Fruit fly (Drosophila melanogaster): Measurements from ENCODE around the gene CG10068.

DNA sequence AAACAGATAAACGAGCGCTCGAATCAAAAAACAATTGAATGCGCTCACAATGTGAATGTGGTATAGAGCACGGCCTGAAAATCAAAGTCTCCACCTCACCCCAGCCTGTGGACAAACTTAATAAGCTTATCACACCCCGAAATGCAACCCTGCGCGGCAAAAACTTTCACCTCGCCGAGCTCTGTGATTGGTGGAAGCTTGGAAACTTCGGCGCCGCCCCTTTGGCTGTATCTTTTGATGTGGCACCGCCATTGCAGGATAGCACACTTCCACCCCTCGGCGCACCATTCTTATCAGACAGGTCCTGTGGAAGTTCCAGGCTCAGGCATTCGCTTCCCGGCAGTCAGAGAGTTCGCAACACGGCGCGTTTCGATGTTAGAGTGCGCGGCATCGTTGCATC is 8.1 kb upstream of the CG10068 start, which contains the start of gene Fer1:
- TF ChIP-seq h (GFP tag; optimal IDR thresholded peaks at IDR 0.05) (no peak), woc (GFP tag; optimal IDR thresholded peaks at IDR 0.05) (no peak), Myc (optimal IDR thresholded peaks at IDR 0.05) (no peak), usp (GFP tag; optimal IDR thresholded peaks at IDR 0.05) (no peak), GATAd (GFP tag; optimal IDR thresholded peaks at IDR 0.05) (no peak), br (GFP tag; optimal IDR thresholded peaks at IDR 0.05) (no peak), sv (GFP tag; optimal IDR thresholded peaks at IDR 0.05) (no peak), tai (GFP tag; optimal IDR thresholded peaks at IDR 0.05) (no peak), jim (GFP tag; optimal IDR thresholded peaks at IDR 0.05) (no peak), psq (GFP tag; optimal IDR thresholded peaks at IDR 0.05) (no peak)
